Fruit fly (Drosophila melanogaster) whole organism, prepupa: ENCODE measurements around the gene pHCl-1.

ENCODE experiments used
- Blimp-1 ChIP-seq: fragments of 200-800 bp; sonication (Bioruptor generic); optimal IDR thresholded peaks from 3 replicates; lab custom pipeline; 2017; ENCODE audit warnings: missing biosample characterization, missing genetic modification characterization, mild to moderate bottlenecking, moderate library complexity, missing genetic modification reagents
- CG10631 ChIP-seq: fragments of 200-800 bp; sonication (Bioruptor generic); optimal IDR thresholded peaks from 2 replicates; lab custom pipeline; 2016; ENCODE audit warnings: missing biosample characterization, missing genetic modification characterization
- CG10669 ChIP-seq: fragments of 200-800 bp; sonication (Bioruptor generic); optimal IDR thresholded peaks from 3 replicates; lab custom pipeline; 2018; ENCODE audit warnings: missing biosample characterization, mild to moderate bottlenecking, missing genetic modification characterization, moderate library complexity
- CG11762 ChIP-seq: fragments of 200-800 bp; sonication (Bioruptor generic); optimal IDR thresholded peaks from 3 replicates; lab custom pipeline; 2016; ENCODE audit warnings: missing biosample characterization, missing genetic modification characterization; ENCODE audit not compliant: insufficient read depth
- CG11902 ChIP-seq: fragments of 200-800 bp; sonication (Bioruptor generic); optimal IDR thresholded peaks from 3 replicates; lab custom pipeline; 2016; ENCODE audit warnings: missing biosample characterization, missing genetic modification characterization
- CG15336 ChIP-seq: fragments of 200-800 bp; sonication (Bioruptor generic); IDR thresholded peaks from 2 replicates; pipeline ENCODE4 v1.3.6; 2022; ENCODE audit warnings: missing biosample characterization, missing genetic modification characterization
- CG1621 ChIP-seq: fragments of 200-800 bp; sonication (Bioruptor generic); optimal IDR thresholded peaks from 3 replicates; lab custom pipeline; 2018; ENCODE audit warnings: missing biosample characterization, mild to moderate bottlenecking, missing genetic modification characterization
- CG3032 ChIP-seq: fragments of 200-800 bp; optimal IDR thresholded peaks from 2 replicates; lab custom pipeline; 2019; ENCODE audit warnings: missing biosample characterization, mild to moderate bottlenecking, missing genetic modification characterization, moderate library complexity
- CG31627 ChIP-seq: fragments of 200-800 bp; sonication (Bioruptor generic); optimal IDR thresholded peaks from 3 replicates; lab custom pipeline; 2016; ENCODE audit warnings: missing biosample characterization, missing genetic modification characterization
- CG32006 ChIP-seq: fragments of 200-800 bp; sonication (Bioruptor generic); optimal IDR thresholded peaks from 3 replicates; lab custom pipeline; 2017; ENCODE audit warnings: missing biosample characterization, mild to moderate bottlenecking, missing genetic modification characterization
- CG34406 ChIP-seq: fragments of 200-800 bp; sonication (Bioruptor generic); optimal IDR thresholded peaks from 3 replicates; lab custom pipeline; 2016; ENCODE audit warnings: missing biosample characterization, missing genetic modification characterization
- CG3919 ChIP-seq: fragments of 200-800 bp; sonication (Bioruptor generic); optimal IDR thresholded peaks from 3 replicates; lab custom pipeline; 2016; ENCODE audit warnings: missing biosample characterization, missing genetic modification characterization
- CG4318 ChIP-seq: fragments of 200-800 bp; sonication (Bioruptor generic); optimal IDR thresholded peaks from 3 replicates; lab custom pipeline; 2017; ENCODE audit warnings: missing biosample characterization, mild to moderate bottlenecking, missing genetic modification characterization
- CG6163 ChIP-seq: fragments of 200-800 bp; sonication (Bioruptor generic); IDR thresholded peaks from 3 replicates; pipeline ENCODE4 v1.3.6; 2022; ENCODE audit warnings: missing biosample characterization, missing genetic modification characterization
- CG6276 ChIP-seq: fragments of 200-800 bp; sonication (Bioruptor generic); optimal IDR thresholded peaks from 2 replicates; lab custom pipeline; 2017; ENCODE audit warnings: missing biosample characterization, mild to moderate bottlenecking, missing genetic modification characterization
- CG6792 ChIP-seq: fragments of 200-800 bp; sonication (Bioruptor generic); optimal IDR thresholded peaks from 3 replicates; lab custom pipeline; 2016; ENCODE audit warnings: missing biosample characterization, missing genetic modification characterization
- CG6808 ChIP-seq: fragments of 200-800 bp; sonication (Bioruptor generic); optimal IDR thresholded peaks from 3 replicates; lab custom pipeline; 2017; ENCODE audit warnings: missing biosample characterization, missing genetic modification characterization, mild to moderate bottlenecking, moderate library complexity, missing genetic modification reagents
- CG6854 ChIP-seq: fragments of 200-800 bp; sonication (Bioruptor generic); optimal IDR thresholded peaks from 2 replicates; lab custom pipeline; 2017; ENCODE audit warnings: missing biosample characterization, mild to moderate bottlenecking, missing genetic modification characterization
- CG7368 ChIP-seq: fragments of 200-800 bp; sonication (Bioruptor generic); optimal IDR thresholded peaks from 3 replicates; lab custom pipeline; 2016; ENCODE audit warnings: missing biosample characterization, missing genetic modification characterization
- CG8119 ChIP-seq: fragments of 200-800 bp; sonication (Bioruptor generic); IDR thresholded peaks from 3 replicates; pipeline ENCODE4 v1.3.6; 2022; ENCODE audit warnings: missing biosample characterization, missing genetic modification characterization
- CG8632 ChIP-seq: fragments of 200-800 bp; sonication (Bioruptor generic); optimal IDR thresholded peaks from 3 replicates; lab custom pipeline; 2016; ENCODE audit warnings: missing biosample characterization, missing genetic modification characterization
- CG9139 ChIP-seq: fragments of 200-800 bp; sonication (Bioruptor generic); optimal IDR thresholded peaks from 3 replicates; lab custom pipeline; 2017; ENCODE audit warnings: missing biosample characterization, mild to moderate bottlenecking, missing genetic modification characterization
- Eip75B ChIP-seq: fragments of 200-800 bp; sonication (Bioruptor generic); optimal IDR thresholded peaks from 3 replicates; lab custom pipeline; 2016; ENCODE audit warnings: missing biosample characterization, missing genetic modification characterization
- Eip78C ChIP-seq: fragments of 200-800 bp; sonication (Bioruptor generic); peaks from one replicate; lab custom pipeline; 2016; ENCODE audit warnings: missing biosample characterization, missing genetic modification characterization
- Eip93F ChIP-seq: fragments of 200-800 bp; sonication (Bioruptor generic); optimal IDR thresholded peaks from 2 replicates; lab custom pipeline; 2016; ENCODE audit warnings: missing biosample characterization, mild to moderate bottlenecking, missing genetic modification characterization
- Ets96B ChIP-seq: fragments of 200-800 bp; optimal IDR thresholded peaks from 2 replicates; lab custom pipeline; 2019; ENCODE audit warnings: missing biosample characterization, mild to moderate bottlenecking, missing genetic modification characterization, moderate library complexity
- Gug ChIP-seq: fragments of 200-800 bp; sonication (Bioruptor generic); IDR thresholded peaks from 2 replicates; pipeline ENCODE4 v1.3.6; 2022; ENCODE audit warnings: missing biosample characterization, missing genetic modification characterization
- Hr38 ChIP-seq: sonication (Bioruptor generic); optimal IDR thresholded peaks from 2 replicates; lab custom pipeline; 2016; ENCODE audit warnings: missing biosample characterization, missing genetic modification characterization
- Lpt ChIP-seq: fragments of 200-800 bp; sonication (Bioruptor generic); optimal IDR thresholded peaks from 3 replicates; lab custom pipeline; 2016; ENCODE audit warnings: missing biosample characterization, missing genetic modification characterization
- Met ChIP-seq: fragments of 200-800 bp; sonication (Bioruptor generic); optimal IDR thresholded peaks from 3 replicates; lab custom pipeline; 2016; ENCODE audit warnings: missing biosample characterization, missing genetic modification characterization
- Smox ChIP-seq: fragments of 200-800 bp; sonication (Bioruptor generic); optimal IDR thresholded peaks from 3 replicates; lab custom pipeline; 2016; ENCODE audit warnings: missing biosample characterization, missing genetic modification characterization
- Sox14 ChIP-seq: fragments of 200-800 bp; sonication (Bioruptor generic); optimal IDR thresholded peaks from 3 replicates; lab custom pipeline; 2016; ENCODE audit warnings: missing biosample characterization, missing genetic modification characterization
- Sox15 ChIP-seq: fragments of 200-800 bp; sonication (Bioruptor generic); optimal IDR thresholded peaks from 3 replicates; lab custom pipeline; 2016; ENCODE audit warnings: missing biosample characterization, missing genetic modification characterization
- cyc ChIP-seq: fragments of 200-800 bp; sonication (Bioruptor generic); optimal IDR thresholded peaks from 3 replicates; lab custom pipeline; 2016; ENCODE audit warnings: missing biosample characterization, missing genetic modification characterization
- dac ChIP-seq: fragments of 200-800 bp; sonication (Bioruptor generic); optimal IDR thresholded peaks from 2 replicates; lab custom pipeline; 2017; ENCODE audit warnings: missing biosample characterization, mild to moderate bottlenecking, missing genetic modification characterization
- eg ChIP-seq: fragments of 200-800 bp; sonication (Bioruptor generic); IDR thresholded peaks from 3 replicates; pipeline ENCODE4 v1.3.6; 2022; ENCODE audit warnings: missing biosample characterization, missing genetic modification characterization
- esn ChIP-seq: fragments of 200-800 bp; sonication (Bioruptor generic); optimal IDR thresholded peaks from 2 replicates; lab custom pipeline; 2016; ENCODE audit warnings: missing biosample characterization, mild to moderate bottlenecking, missing genetic modification characterization, moderate library complexity
- fd59A ChIP-seq: fragments of 200-800 bp; sonication (Bioruptor generic); optimal IDR thresholded peaks from 2 replicates; lab custom pipeline; 2017; ENCODE audit warnings: missing biosample characterization, mild to moderate bottlenecking, missing genetic modification characterization, missing genetic modification reagents
- fkh ChIP-seq: fragments of 200-800 bp; sonication (Bioruptor generic); optimal IDR thresholded peaks from 3 replicates; lab custom pipeline; 2017; ENCODE audit warnings: missing biosample characterization, mild to moderate bottlenecking, missing genetic modification characterization, moderate library complexity
- lz ChIP-seq: fragments of 200-800 bp; sonication (Bioruptor generic); optimal IDR thresholded peaks from 3 replicates; lab custom pipeline; 2016; ENCODE audit warnings: missing biosample characterization, missing genetic modification characterization
- net ChIP-seq: fragments of 200-800 bp; sonication (Bioruptor generic); optimal IDR thresholded peaks from 3 replicates; lab custom pipeline; 2016; ENCODE audit warnings: missing biosample characterization, missing genetic modification characterization
- pdm3 ChIP-seq: fragments of 200-800 bp; sonication (Bioruptor generic); optimal IDR thresholded peaks from 3 replicates; lab custom pipeline; 2016; ENCODE audit warnings: missing biosample characterization, missing genetic modification characterization
- salr ChIP-seq, 2 experiments: fragments of 200-800 bp; sonication (Bioruptor generic); optimal IDR thresholded peaks; 3 replicates each; lab custom pipeline; 2016 to 2018; ENCODE audit warnings: missing biosample characterization in 2 of 2, missing genetic modification characterization in 2 of 2, mild to moderate bottlenecking in 1 of 2
- ss ChIP-seq, 2 experiments: fragments of 200-800 bp; sonication (Bioruptor generic); optimal IDR thresholded peaks; 2 replicates in 1 of 2; 3 replicates in 1 of 2; lab custom pipeline; 2017 to 2018; ENCODE audit warnings: mild to moderate bottlenecking in 2 of 2, missing biosample characterization in 2 of 2, missing genetic modification characterization in 2 of 2, moderate library complexity in 1 of 2
- svp ChIP-seq: fragments of 200-800 bp; sonication (Bioruptor generic); peaks from one replicate; lab custom pipeline; 2016; ENCODE audit warnings: missing biosample characterization, missing genetic modification characterization
- vri ChIP-seq: fragments of 200-800 bp; sonication (Bioruptor generic); optimal IDR thresholded peaks from 3 replicates; lab custom pipeline; 2016; ENCODE audit warnings: missing biosample characterization, mild to moderate bottlenecking, missing genetic modification characterization

pHCl-1 gene

DNA sequence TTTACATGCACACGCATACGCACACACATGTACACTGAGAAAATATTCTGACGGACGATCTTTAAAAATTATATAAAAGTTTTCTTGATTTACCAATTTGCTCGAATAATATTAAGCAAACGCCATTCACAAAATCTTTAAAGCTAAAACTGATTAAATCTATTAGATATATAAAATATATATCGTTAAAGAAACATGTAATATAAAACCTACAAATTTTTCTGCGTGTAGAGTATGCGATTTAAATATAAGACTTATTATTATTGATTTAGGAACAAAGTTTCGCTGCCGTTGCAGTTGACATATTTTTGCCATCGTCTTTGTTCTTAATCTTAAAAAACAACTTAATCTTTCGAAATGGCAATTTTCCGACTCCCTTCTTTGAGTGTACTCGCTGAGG lies 21.3 kb downstream of the pHCl-1 start (continued):
- TF ChIP-seq CG34406 (GFP tag; lab: Kevin White, UChicago) (peak; percentile 19), vri (GFP tag; lab: Kevin White, UChicago) (no peak), CG8119 (GFP tag; lab: Robert Waterston, UW) (0 out of 3 replicates have a peak, but pooled peaks have one; percentile 20), CG4318 (GFP tag; lab: Kevin White, UChicago) (no peak), CG6854 (GFP tag; lab: Kevin White, UChicago) (no peak), svp (peak; percentile 20), CG11902 (no peak), eg (no peak), CG6808 (peak; percentile 24), salr (GFP tag; optimal IDR thresholded peaks at IDR 0.05; lab: Kevin White, UChicago) (no peak), CG6163 (GFP tag; lab: Robert Waterston, UW) (no peak), CG6792 (no peak), Hr38 (no peak), CG32006 (GFP tag; lab: Kevin White, UChicago) (peak; percentile 57), ss (GFP tag; optimal IDR thresholded peaks at IDR 0.05; lab: Kevin White, UChicago) (peak in 1 of 2 experiments; percentile 33), CG10631 (no peak)

DNA sequence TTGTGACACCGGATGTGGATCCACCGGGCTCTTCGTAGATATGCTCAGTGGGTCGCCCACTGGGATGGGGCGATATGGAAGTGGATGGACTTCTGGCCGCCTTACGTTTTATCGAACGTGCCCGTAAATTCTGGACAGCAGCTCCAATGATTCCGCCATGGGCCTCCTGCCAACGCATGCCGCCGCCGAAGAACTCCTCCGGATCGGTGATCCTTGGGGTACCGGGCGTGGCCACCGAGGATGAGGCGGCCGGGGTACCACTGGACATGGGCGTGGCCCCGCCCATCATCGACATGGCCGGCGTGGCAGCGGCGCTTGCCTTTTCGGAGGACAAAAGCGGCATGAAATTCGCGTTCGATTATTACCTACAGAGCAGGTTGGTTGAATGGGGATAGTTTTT lies 42.8 kb downstream of the pHCl-1 start:
- TF ChIP-seq Eip78C (GFP tag; lab: Kevin White, UChicago), result no peak
- no peak for TF ChIP-seq CG6792
- no peak for TF ChIP-seq CG7368
- TF ChIP-seq vri (GFP tag; lab: Kevin White, UChicago), result no peak
- TF ChIP-seq CG3032 (tag; lab: Kevin White, UChicago), result no peak
- TF ChIP-seq, all 60 proteins: peak for 0

- TF ChIP-seq pdm3 (peak; percentile 4), CG6163 (GFP tag; lab: Robert Waterston, UW) (no peak), net (GFP tag; lab: Kevin White, UChicago) (no peak), lz (GFP tag; lab: Kevin White, UChicago) (peak; percentile 27), Sox14 (GFP tag; lab: Kevin White, UChicago) (no peak), svp (peak; percentile 62), cyc (GFP tag; lab: Kevin White, UChicago) (peak; percentile 43), CG3919 (GFP tag; lab: Kevin White, UChicago) (peak; percentile 34), CG11762 (GFP tag; lab: Kevin White, UChicago) (no peak), CG6854 (GFP tag; lab: Kevin White, UChicago) (no peak), Hr38 (no peak), CG34406 (GFP tag; lab: Kevin White, UChicago) (peak; percentile 9), CG9139 (GFP tag; lab: Kevin White, UChicago) (no peak), Gug (no peak), fkh (GFP tag; lab: Kevin White, UChicago) (no peak), Met (GFP tag; lab: Kevin White, UChicago) (peak; percentile 39), Ets96B (tag; lab: Kevin White, UChicago) (no peak), eg (no peak), CG4318 (GFP tag; lab: Kevin White, UChicago) (no peak), CG6276 (GFP tag; lab: Kevin White, UChicago) (no peak), dac (GFP tag; lab: Kevin White, UChicago) (no peak), Blimp-1 (GFP tag; lab: Kevin White, UChicago) (peak; percentile 15), Lpt (no peak), Eip93F (GFP tag; lab: Kevin White, UChicago) (no peak), fd59A (GFP tag; lab: Kevin White, UChicago) (peak; percentile 26), esn (peak; percentile 59), CG31627 (GFP tag; lab: Kevin White, UChicago) (peak; percentile 51), CG6792 (peak; percentile 19), salr (GFP tag; optimal IDR thresholded peaks at IDR 0.05; lab: Kevin White, UChicago) (no peak), CG7368 (peak; percentile 17), ss (GFP tag; optimal IDR thresholded peaks at IDR 0.05; lab: Kevin White, UChicago) (peak in 1 of 2 experiments; percentile 10), vri (GFP tag; lab: Kevin White, UChicago) (no peak), Sox15 (GFP tag; lab: Kevin White, UChicago) (peak; percentile 33), CG6808 (peak; percentile 51), CG15336 (no peak), CG8119 (GFP tag; lab: Robert Waterston, UW) (no peak), CG8632 (peak; percentile 25), CG1621 (tag; lab: Kevin White, UChicago) (no peak), CG10669 (no peak), Smox (GFP tag; lab: Kevin White, UChicago) (peak; percentile 37), Eip75B (GFP tag; lab: Kevin White, UChicago) (peak; percentile 24)
Measured at dm6 chr3L:15847655-15848054, 51.2 kb downstream of the pHCl-1 start.
